Worm (Caenorhabditis elegans): ENCODE measurements around the gene lron-2.

- TF ChIP-seq nhr-11 (tag; optimal IDR thresholded peaks at IDR 0.05) (no peak), nhr-85 (tag) (no peak), dpl-1 (GFP tag; optimal IDR thresholded peaks at IDR 0.05) (no peak), jun-1 (tag; optimal IDR thresholded peaks at IDR 0.05) (no peak), skn-1 (tag; optimal IDR thresholded peaks at IDR 0.05) (no peak), pag-3 (tag; optimal IDR thresholded peaks at IDR 0.05; ENCODE audit: borderline replicate concordance, insufficient read depth) (no peak), snpc-4 (tag; optimal IDR thresholded peaks at IDR 0.05) (no peak)
These were observed 21.0 kb downstream of the lron-2 start, which contains the start of gene slc-17.7 for ce11 chrV:9266399-9266798.
